Worm (Caenorhabditis elegans): ENCODE measurements around the gene gcy-1.

DNA sequence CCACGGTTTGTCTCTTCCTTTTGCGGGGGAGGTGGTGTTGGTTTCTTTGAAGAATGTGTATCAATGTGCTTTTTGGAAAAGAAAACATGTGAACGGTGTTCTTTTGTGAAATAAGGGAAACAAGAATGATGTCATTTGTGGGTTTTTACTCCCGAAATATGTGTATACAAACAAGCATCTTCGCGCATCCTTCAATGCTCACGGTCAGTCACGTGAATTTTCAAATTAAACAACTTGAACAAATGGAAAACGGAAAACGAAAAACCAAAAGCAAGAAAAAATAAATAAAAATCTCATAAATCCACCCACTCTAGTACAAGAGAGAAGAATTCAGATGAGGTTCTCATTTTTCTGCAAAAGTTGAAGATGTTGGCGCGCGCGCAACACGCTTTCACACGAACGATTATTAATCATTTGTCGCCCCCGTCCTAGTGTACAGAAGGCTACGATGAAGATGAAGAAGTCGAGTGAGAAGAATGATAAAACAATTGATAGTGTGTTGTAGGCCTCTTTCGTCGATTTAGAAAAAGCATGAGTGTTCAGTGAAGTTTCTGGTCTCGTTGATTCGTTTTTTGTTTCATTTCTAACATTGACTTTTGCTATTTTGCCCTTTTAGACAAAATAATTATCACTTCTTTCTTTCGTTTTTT lies 31.5 kb downstream of the gcy-1 start:
- TF ChIP-seq W03F9.2 (tag; optimal IDR thresholded peaks at IDR 0.05) = no peak
- TF ChIP-seq dao-5 (tag; optimal IDR thresholded peaks at IDR 0.05) = no peak
